Worm (Caenorhabditis elegans) whole organism, L2 larva: ENCODE data around the gene W01A11.7.

Source experiments
- C34F6.9 ChIP-seq: fragments of 150-350 bp; optimal IDR thresholded peaks from 2 replicates; lab custom pipeline; 2014; ENCODE audit warnings: missing biosample characterization, missing genetic modification characterization
- F13H6.1 ChIP-seq: sonication (generic microtip); optimal IDR thresholded peaks from 2 replicates; lab custom pipeline; 2016; ENCODE audit warnings: missing genetic modification characterization, missing compliant biosample characterization
- R02D3.7 ChIP-seq: fragments of 150-350 bp; optimal IDR thresholded peaks from 2 replicates; lab custom pipeline; 2014; ENCODE audit warnings: missing biosample characterization, missing genetic modification characterization
- Y55F3AM.14 ChIP-seq: fragments of 200-800 bp; sonication (Bioruptor generic); optimal IDR thresholded peaks from 2 replicates; lab custom pipeline; 2018; ENCODE audit warnings: mild to moderate bottlenecking, missing genetic modification characterization, missing compliant biosample characterization
- alr-1 ChIP-seq: fragments of 150-350 bp; optimal IDR thresholded peaks from 2 replicates; lab custom pipeline; 2014; ENCODE audit warnings: missing biosample characterization, missing genetic modification characterization
- aly-2 ChIP-seq: fragments of 150-350 bp; optimal IDR thresholded peaks from 2 replicates; lab custom pipeline; 2014; ENCODE audit warnings: missing biosample characterization, missing genetic modification characterization
- ama-1 ChIP-seq: fragments of 150-350 bp; optimal IDR thresholded peaks from 2 replicates; lab custom pipeline; 2018; ENCODE audit warnings: inconsistent platforms
- blmp-1 ChIP-seq: sonication (generic microtip); optimal IDR thresholded peaks from 2 replicates; lab custom pipeline; 2017; ENCODE audit warnings: missing genetic modification characterization, mild to moderate bottlenecking, missing compliant biosample characterization, antibody characterized with exemption, moderate library complexity; ENCODE audit not compliant: insufficient read depth
- ceh-16 ChIP-seq: fragments of 150-350 bp; optimal IDR thresholded peaks from 2 replicates; lab custom pipeline; 2014; ENCODE audit warnings: missing biosample characterization, missing genetic modification characterization
- ceh-82 ChIP-seq: fragments of 150-350 bp; optimal IDR thresholded peaks from 2 replicates; lab custom pipeline; 2014; ENCODE audit warnings: missing biosample characterization, missing genetic modification characterization
- crh-2 ChIP-seq: sonication (generic microtip); optimal IDR thresholded peaks from 2 replicates; lab custom pipeline; 2017; ENCODE audit warnings: missing biosample characterization, missing genetic modification characterization
- egl-27 ChIP-seq: sonication (generic microtip); optimal IDR thresholded peaks from 3 replicates; lab custom pipeline; 2017; ENCODE audit warnings: missing biosample characterization, missing genetic modification reagents, missing genetic modification characterization
- elt-1 ChIP-seq: fragments of 150-350 bp; optimal IDR thresholded peaks from 2 replicates; lab custom pipeline; 2014; ENCODE audit warnings: missing biosample characterization, missing genetic modification characterization
- elt-3 ChIP-seq: sonication (generic microtip); optimal IDR thresholded peaks from 2 replicates; lab custom pipeline; 2017; ENCODE audit warnings: missing biosample characterization, missing genetic modification characterization
- fos-1 ChIP-seq: fragments of 150-350 bp; optimal IDR thresholded peaks from 2 replicates; lab custom pipeline; 2014; ENCODE audit warnings: missing biosample characterization, missing genetic modification characterization
- gmeb-1 ChIP-seq: fragments of 150-350 bp; optimal IDR thresholded peaks from 2 replicates; lab custom pipeline; 2014; ENCODE audit warnings: missing biosample characterization, missing genetic modification characterization
- lin-39 ChIP-seq: fragments of 150-350 bp; optimal IDR thresholded peaks from 2 replicates; lab custom pipeline; 2014; ENCODE audit warnings: missing biosample characterization, missing genetic modification reagents, missing genetic modification characterization
- lsy-2 ChIP-seq, 2 experiments: fragments of 150-350 bp in 1 of 2; sonication (generic microtip) in 1 of 2; optimal IDR thresholded peaks; 2 replicates each; lab custom pipeline; 2014 to 2017; ENCODE audit warnings: missing biosample characterization in 2 of 2, missing genetic modification characterization in 2 of 2
- mdl-1 ChIP-seq, 2 experiments: fragments of 150-350 bp in 1 of 2; sonication (generic microtip) in 1 of 2; optimal IDR thresholded peaks; 2 replicates each; lab custom pipeline; 2017; ENCODE audit warnings: missing biosample characterization in 2 of 2, missing genetic modification characterization in 2 of 2
- nhr-10 ChIP-seq: sonication (generic microtip); optimal IDR thresholded peaks from 2 replicates; lab custom pipeline; 2017; ENCODE audit warnings: missing biosample characterization, missing genetic modification characterization
- nhr-12 ChIP-seq: fragments of 150-350 bp; optimal IDR thresholded peaks from 2 replicates; lab custom pipeline; 2014; ENCODE audit warnings: missing biosample characterization, missing genetic modification characterization
- nhr-129 ChIP-seq: fragments of 150-350 bp; optimal IDR thresholded peaks from 2 replicates; lab custom pipeline; 2014; ENCODE audit warnings: missing biosample characterization, missing genetic modification characterization
- nhr-21 ChIP-seq: fragments of 150-350 bp; optimal IDR thresholded peaks from 2 replicates; lab custom pipeline; 2014; ENCODE audit warnings: missing biosample characterization, missing genetic modification characterization
- nhr-237 ChIP-seq: fragments of 150-350 bp; optimal IDR thresholded peaks from 2 replicates; lab custom pipeline; 2014; ENCODE audit warnings: missing biosample characterization, missing genetic modification characterization
- nhr-25 ChIP-seq: fragments of 150-350 bp; sonication (generic microtip); optimal IDR thresholded peaks from 3 replicates; lab custom pipeline; 2014; ENCODE audit warnings: missing biosample characterization, missing genetic modification characterization
- nhr-6 ChIP-seq: fragments of 150-350 bp; optimal IDR thresholded peaks from 2 replicates; lab custom pipeline; 2014; ENCODE audit warnings: missing biosample characterization, missing genetic modification characterization
- nhr-77 ChIP-seq: fragments of 150-350 bp; optimal IDR thresholded peaks from 2 replicates; lab custom pipeline; 2014; ENCODE audit warnings: missing biosample characterization, missing genetic modification characterization
- peb-1 ChIP-seq: fragments of 150-350 bp; optimal IDR thresholded peaks from 2 replicates; lab custom pipeline; 2014; ENCODE audit warnings: missing biosample characterization, missing genetic modification characterization
- skn-1 ChIP-seq: sonication (generic microtip); optimal IDR thresholded peaks from 2 replicates; lab custom pipeline; 2017; ENCODE audit warnings: missing biosample characterization, missing genetic modification characterization
- sma-3 ChIP-seq: sonication (generic microtip); optimal IDR thresholded peaks from 2 replicates; lab custom pipeline; 2016; ENCODE audit warnings: missing genetic modification reagents, missing genetic modification characterization, missing compliant biosample characterization
- sma-9 ChIP-seq, 2 experiments: fragments of 150-350 bp in 1 of 2; sonication (generic microtip) in 1 of 2; optimal IDR thresholded peaks; 2 replicates each; lab custom pipeline; 2014 to 2016; ENCODE audit warnings: missing genetic modification characterization in 2 of 2, mild to moderate bottlenecking in 1 of 2, missing biosample characterization in 1 of 2, missing compliant biosample characterization in 1 of 2, missing genetic modification reagents in 1 of 2, moderate library complexity in 1 of 2
- snpc-4 ChIP-seq: fragments of 150-350 bp; optimal IDR thresholded peaks from 2 replicates; lab custom pipeline; 2014; ENCODE audit warnings: missing biosample characterization, missing genetic modification characterization
- unc-39 ChIP-seq: fragments of 150-350 bp; optimal IDR thresholded peaks from 2 replicates; lab custom pipeline; 2014; ENCODE audit warnings: missing biosample characterization, missing genetic modification characterization
- zag-1 ChIP-seq: fragments of 150-350 bp; optimal IDR thresholded peaks from 2 replicates; lab custom pipeline; 2014; ENCODE audit warnings: missing biosample characterization, missing genetic modification characterization
- ztf-1 ChIP-seq: fragments of 200-800 bp; sonication (Bioruptor generic); conservative IDR thresholded peaks from 2 replicates; pipeline ENCODE4 v1.3.6; 2022; ENCODE audit warnings: missing genetic modification characterization, missing compliant biosample characterization
- ztf-11 ChIP-seq: sonication (generic microtip); optimal IDR thresholded peaks from 2 replicates; lab custom pipeline; 2017; ENCODE audit warnings: missing biosample characterization, missing genetic modification characterization
- ztf-4 ChIP-seq: fragments of 150-350 bp; optimal IDR thresholded peaks from 2 replicates; lab custom pipeline; 2014; ENCODE audit warnings: missing biosample characterization, missing genetic modification characterization

The W01A11.7 gene

DNA sequence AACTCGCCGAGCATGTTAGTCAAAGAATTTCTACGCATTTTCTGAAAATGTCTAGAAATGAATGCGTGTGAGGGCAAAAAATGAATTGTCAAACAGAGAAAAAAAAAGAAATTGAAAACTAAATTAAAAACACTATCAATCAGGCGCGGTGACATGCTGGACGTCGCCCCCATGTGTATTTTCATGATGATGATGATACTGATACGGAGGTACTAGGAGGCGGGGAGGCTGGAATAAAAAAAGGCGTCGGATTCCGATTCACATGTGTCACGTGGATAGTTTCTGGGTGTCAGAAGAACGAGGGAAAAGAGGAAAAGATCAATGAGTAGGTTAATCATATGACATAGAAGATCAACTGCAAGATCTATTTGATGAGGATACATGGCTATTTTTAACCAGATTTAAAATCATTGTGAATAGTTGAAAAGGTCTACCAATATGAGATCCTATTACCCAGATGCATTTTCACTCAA is at the start of gene W01A11.7:
Gene W01A11.7 (minus strand): TSS at position 51 of the 473 bp plus-strand sequence.
- TF ChIP-seq nhr-21 (tag; lab: Kevin White, UChicago) (peak; percentile 18), sma-3 (GFP tag; lab: Kevin White, UChicago) (peak; percentile 78), skn-1 (tag; lab: Kevin White, UChicago) (no peak), nhr-25 (peak; percentile 48), R02D3.7 (tag; lab: Kevin White, UChicago) (no peak), gmeb-1 (tag; lab: Kevin White, UChicago) (peak; percentile 34), unc-39 (tag; lab: Kevin White, UChicago) (no peak), nhr-129 (peak; percentile 34), blmp-1 (tag; lab: Kevin White, UChicago) (no peak), ceh-82 (no peak), sma-9 (GFP tag; optimal IDR thresholded peaks at IDR 0.05; lab: Kevin White, UChicago) (peak; percentile 47), sma-9 (tag; optimal IDR thresholded peaks at IDR 0.05; lab: Kevin White, UChicago) (no peak)

DNA sequence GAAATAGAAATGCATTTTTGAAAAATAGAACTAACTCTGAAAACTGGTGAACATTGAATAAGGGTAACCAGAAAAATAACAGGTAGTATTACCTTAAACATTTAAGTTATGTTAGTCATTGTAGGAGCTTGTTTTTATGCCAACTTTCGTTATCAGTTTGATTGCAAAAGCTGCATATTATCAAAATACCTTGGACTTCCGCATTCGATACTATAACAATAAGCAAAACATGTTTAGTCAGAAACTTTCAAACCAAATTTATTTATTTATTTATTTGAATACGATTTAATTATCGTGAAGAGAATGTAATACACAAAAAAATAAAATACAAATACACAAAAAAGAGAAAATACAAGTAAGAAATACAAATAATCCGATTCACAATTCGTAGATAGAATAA is 49.1 kb upstream of the W01A11.7 start, which contains the start of gene K04A8.19:
Gene K04A8.19 (minus strand): TSS at position 101 of the 400 bp plus-strand sequence.
- no peak for TF ChIP-seq elt-3 (tag; lab: Kevin White, UChicago)
- TF ChIP-seq C34F6.9, result no peak
- TF ChIP-seq nhr-25, result no peak

DNA sequence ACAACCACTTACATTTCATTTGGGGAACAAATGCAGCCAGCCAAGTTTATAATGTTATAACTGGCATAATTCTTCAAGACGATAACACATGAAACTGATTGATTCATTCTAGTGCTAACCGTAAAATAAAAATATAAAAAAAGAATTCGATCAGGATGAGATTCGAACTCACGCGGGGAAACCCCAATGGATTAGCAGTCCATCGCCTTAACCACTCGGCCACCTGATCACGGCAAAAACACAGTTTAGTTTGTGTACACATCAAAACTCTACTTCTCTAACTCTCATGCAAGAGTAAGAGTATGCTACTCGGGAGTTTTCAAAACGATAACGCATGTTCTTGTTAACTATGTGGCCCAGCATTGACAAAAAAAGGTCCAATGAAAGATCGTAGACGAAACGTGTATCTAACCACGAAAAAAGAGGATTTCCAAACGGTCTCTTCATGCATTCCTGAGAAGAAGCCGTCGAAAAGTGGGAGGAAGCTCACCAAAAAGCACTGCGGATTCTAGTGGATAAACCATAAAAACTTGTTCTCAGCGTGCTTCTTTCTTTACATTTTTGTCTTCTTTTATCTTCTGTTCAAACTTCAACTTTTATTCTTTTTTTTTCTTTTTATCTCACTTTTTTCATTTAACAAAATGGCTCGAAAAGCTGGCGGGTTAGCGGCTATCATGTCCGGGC is 46.7 kb upstream of the W01A11.7 start, which contains the start of gene twk-10:
Gene twk-10 (plus strand): TSS at position 634 of the 684 bp plus-strand sequence.
- TF ChIP-seq nhr-25 (no peak), ama-1 (lab: Kevin White, UChicago) (no peak), ztf-4 (tag; lab: Kevin White, UChicago) (no peak), lin-39 (tag; lab: Kevin White, UChicago) (no peak), F13H6.1 (tag; lab: Kevin White, UChicago) (no peak), C34F6.9 (peak; percentile 18), Y55F3AM.14 (GFP tag; lab: Kevin White, UChicago) (no peak), ztf-1 (no peak), ceh-16 (no peak), sma-3 (GFP tag; lab: Kevin White, UChicago) (peak; percentile 19), zag-1 (tag; lab: Kevin White, UChicago) (no peak), alr-1 (tag; lab: Kevin White, UChicago) (no peak), mdl-1 (tag; optimal IDR thresholded peaks at IDR 0.05; lab: Kevin White, UChicago) (no peak), nhr-129 (peak; percentile 54), nhr-10 (tag; lab: Kevin White, UChicago) (no peak), crh-2 (tag; lab: Kevin White, UChicago) (no peak), R02D3.7 (tag; lab: Kevin White, UChicago) (no peak), lsy-2 (tag; optimal IDR thresholded peaks at IDR 0.05; lab: Kevin White, UChicago) (no peak), nhr-77 (no peak), fos-1 (tag; lab: Kevin White, UChicago) (peak; percentile 59), elt-3 (tag; lab: Kevin White, UChicago) (no peak), aly-2 (tag; lab: Kevin White, UChicago) (no peak), nhr-6 (tag; lab: Kevin White, UChicago) (no peak), sma-9 (GFP tag; optimal IDR thresholded peaks at IDR 0.05; lab: Kevin White, UChicago) (peak; percentile 43), sma-9 (tag; optimal IDR thresholded peaks at IDR 0.05; lab: Kevin White, UChicago) (no peak), egl-27 (no peak), elt-1 (no peak), snpc-4 (tag; lab: Kevin White, UChicago) (no peak), blmp-1 (tag; lab: Kevin White, UChicago) (no peak), unc-39 (tag; lab: Kevin White, UChicago) (no peak)

DNA sequence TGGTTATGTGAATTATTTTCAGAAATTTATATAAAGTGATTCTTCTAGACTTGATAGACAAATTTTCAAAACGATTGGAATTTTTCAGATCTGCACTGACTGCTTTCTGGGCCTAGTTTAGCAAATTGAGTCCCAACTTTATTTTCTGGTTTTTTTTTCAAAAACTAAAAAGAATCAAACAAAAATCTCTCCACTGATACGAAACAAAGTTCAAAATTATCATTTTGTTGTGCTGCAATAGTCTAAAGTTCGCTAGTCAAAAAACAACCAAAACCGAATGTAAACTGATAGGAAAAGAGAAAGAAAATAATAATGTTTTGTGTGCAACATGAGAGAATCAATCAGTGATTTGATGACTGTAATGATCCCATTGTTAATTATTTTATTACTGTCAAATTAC is 44.7 kb upstream of the W01A11.7 start, which contains the start of gene lipl-4:
Gene lipl-4 (plus strand): TSS at position 301 of the 400 bp plus-strand sequence.
- TF ChIP-seq mdl-1 (tag; optimal IDR thresholded peaks at IDR 0.05; lab: Kevin White, UChicago) (no peak), lin-39 (tag; lab: Kevin White, UChicago) (no peak), ztf-4 (tag; lab: Kevin White, UChicago) (no peak), peb-1 (tag; lab: Kevin White, UChicago) (no peak), ztf-11 (tag; lab: Kevin White, UChicago) (no peak), C34F6.9 (no peak), blmp-1 (tag; lab: Kevin White, UChicago) (no peak), nhr-21 (tag; lab: Kevin White, UChicago) (no peak), nhr-12 (tag; lab: Kevin White, UChicago) (no peak), ztf-1 (no peak), Y55F3AM.14 (GFP tag; lab: Kevin White, UChicago) (no peak), elt-1 (no peak), sma-9 (GFP tag; optimal IDR thresholded peaks at IDR 0.05; lab: Kevin White, UChicago) (no peak), sma-9 (tag; optimal IDR thresholded peaks at IDR 0.05; lab: Kevin White, UChicago) (no peak), nhr-6 (tag; lab: Kevin White, UChicago) (no peak), F13H6.1 (tag; lab: Kevin White, UChicago) (no peak), ceh-82 (no peak), lsy-2 (tag; optimal IDR thresholded peaks at IDR 0.05; lab: Kevin White, UChicago) (no peak), aly-2 (tag; lab: Kevin White, UChicago) (no peak), nhr-237 (tag; lab: Kevin White, UChicago) (no peak)
- TF ChIP-seq, all 48 proteins: peak for 0
